Worm (Caenorhabditis elegans) whole organism, L4 larva: ENCODE data around the gene W06E11.1.

ENCODE experiments used
- F10B5.3 ChIP-seq: sonication (generic microtip); optimal IDR thresholded peaks from 2 replicates; lab custom pipeline; 2016; ENCODE audit warnings: mild to moderate bottlenecking, missing genetic modification characterization, missing compliant biosample characterization
- Y105C5A.15 ChIP-seq: fragments of 200-800 bp; sonication (Bioruptor generic); IDR thresholded peaks from 2 replicates; pipeline ENCODE4 v1.3.6; 2022; ENCODE audit warnings: missing genetic modification characterization, missing compliant biosample characterization
- Y5F2A.4 ChIP-seq: fragments of 200-800 bp; sonication (Bioruptor generic); optimal IDR thresholded peaks from 2 replicates; lab custom pipeline; 2018; ENCODE audit warnings: mild to moderate bottlenecking, missing genetic modification characterization, missing compliant biosample characterization
- Y75B8A.6 ChIP-seq: fragments of 200-800 bp; sonication (Bioruptor generic); IDR thresholded peaks from 2 replicates; pipeline ENCODE4 v1.3.6; 2022; ENCODE audit warnings: missing genetic modification reagents, missing genetic modification characterization, missing compliant biosample characterization
- ZK546.5 ChIP-seq, 2 experiments: sonication (generic microtip); optimal IDR thresholded peaks; 2 replicates each; lab custom pipeline; 2017; ENCODE audit warnings: missing biosample characterization in 2 of 2, missing genetic modification characterization in 2 of 2
- aly-2 ChIP-seq: sonication (generic microtip); optimal IDR thresholded peaks from 2 replicates; lab custom pipeline; 2018; ENCODE audit warnings: missing biosample characterization, missing genetic modification characterization
- ama-1 ChIP-seq: fragments of 150-350 bp; optimal IDR thresholded peaks from 2 replicates; lab custom pipeline; 2014; ENCODE audit warnings: inconsistent platforms, mixed read lengths
- ceh-28 ChIP-seq: fragments of 150-350 bp; optimal IDR thresholded peaks from 2 replicates; lab custom pipeline; 2014; ENCODE audit warnings: missing biosample characterization, missing genetic modification reagents, missing genetic modification characterization
- ceh-44 ChIP-seq: fragments of 200-800 bp; sonication (Bioruptor generic); IDR thresholded peaks from 2 replicates; pipeline ENCODE4 v1.3.6; 2022; ENCODE audit warnings: missing genetic modification reagents, missing genetic modification characterization, missing compliant biosample characterization
- ceh-82 ChIP-seq: sonication (generic microtip); optimal IDR thresholded peaks from 2 replicates; lab custom pipeline; 2017; ENCODE audit warnings: missing biosample characterization, missing genetic modification characterization
- ctbp-1 ChIP-seq: fragments of 200-800 bp; sonication (Bioruptor generic); IDR thresholded peaks from 2 replicates; pipeline ENCODE4 v1.3.6; 2022; ENCODE audit warnings: missing genetic modification reagents, missing genetic modification characterization, missing compliant biosample characterization
- daf-12 ChIP-seq: fragments of 150-350 bp; optimal IDR thresholded peaks from 2 replicates; lab custom pipeline; 2014; ENCODE audit warnings: missing biosample characterization, missing genetic modification reagents, missing genetic modification characterization
- daf-19 ChIP-seq: fragments of 200-800 bp; sonication (Bioruptor generic); conservative IDR thresholded peaks from 2 replicates; pipeline ENCODE4 v1.3.6; 2022; ENCODE audit warnings: missing genetic modification characterization, missing compliant biosample characterization
- dmd-6 ChIP-seq: fragments of 200-800 bp; sonication (Bioruptor generic); IDR thresholded peaks from 2 replicates; pipeline ENCODE4 v1.3.6; 2022; ENCODE audit warnings: missing genetic modification reagents, missing genetic modification characterization, missing compliant biosample characterization
- dmd-8 ChIP-seq: fragments of 200-800 bp; sonication (Bioruptor generic); IDR thresholded peaks from 2 replicates; pipeline ENCODE4 v1.3.6; 2022; ENCODE audit warnings: missing genetic modification characterization, missing compliant biosample characterization
- dmd-9 ChIP-seq: fragments of 200-800 bp; sonication (Bioruptor generic); IDR thresholded peaks from 2 replicates; pipeline ENCODE4 v1.3.6; 2022; ENCODE audit warnings: missing genetic modification reagents, missing genetic modification characterization, missing compliant biosample characterization
- dpl-1 ChIP-seq: fragments of 150-350 bp; optimal IDR thresholded peaks from 2 replicates; lab custom pipeline; 2014; ENCODE audit warnings: missing biosample characterization, missing genetic modification reagents, missing genetic modification characterization
- duxl-1 ChIP-seq: sonication (generic microtip); optimal IDR thresholded peaks from 2 replicates; lab custom pipeline; 2016; ENCODE audit warnings: mild to moderate bottlenecking, missing genetic modification characterization, moderate library complexity, missing compliant biosample characterization; ENCODE audit not compliant: poor library complexity
- dve-1 ChIP-seq: sonication (generic microtip); optimal IDR thresholded peaks from 2 replicates; lab custom pipeline; 2017; ENCODE audit warnings: antibody characterized with exemption, mild to moderate bottlenecking, missing genetic modification characterization, missing compliant biosample characterization; ENCODE audit not compliant: insufficient read depth
- egl-43 ChIP-seq: fragments of 200-800 bp; sonication (Bioruptor generic); IDR thresholded peaks from 2 replicates; pipeline ENCODE4 v1.3.6; 2022; ENCODE audit warnings: missing genetic modification reagents, missing genetic modification characterization, missing compliant biosample characterization
- gei-8 ChIP-seq: fragments of 200-800 bp; sonication (Bioruptor generic); optimal IDR thresholded peaks from 2 replicates; lab custom pipeline; 2018; ENCODE audit warnings: mild to moderate bottlenecking, missing genetic modification characterization, missing compliant biosample characterization
- hif-1 ChIP-seq, 2 experiments: sonication (generic microtip); optimal IDR thresholded peaks; 2 replicates each; lab custom pipeline; 2016 to 2017; ENCODE audit warnings: missing compliant biosample characterization in 2 of 2, missing genetic modification characterization in 2 of 2, missing genetic modification reagents in 2 of 2, missing genotype in 2 of 2, mild to moderate bottlenecking in 1 of 2
- hmg-1.1 ChIP-seq: fragments of 200-800 bp; sonication (Bioruptor generic); IDR thresholded peaks from 2 replicates; pipeline ENCODE4 v1.3.6; 2022; ENCODE audit warnings: missing genetic modification reagents, missing genetic modification characterization, missing compliant biosample characterization
- lim-7 ChIP-seq: fragments of 200-800 bp; sonication (Bioruptor generic); IDR thresholded peaks from 2 replicates; pipeline ENCODE4 v1.3.6; 2022; ENCODE audit warnings: missing genetic modification characterization, missing compliant biosample characterization
- lin-1 ChIP-seq: fragments of 200-800 bp; sonication (Bioruptor generic); IDR thresholded peaks from 2 replicates; pipeline ENCODE4 v1.3.6; 2022; ENCODE audit warnings: missing genetic modification reagents, missing genetic modification characterization, missing compliant biosample characterization
- lin-29 ChIP-seq: fragments of 200-800 bp; sonication (Bioruptor generic); IDR thresholded peaks from 2 replicates; pipeline ENCODE4 v1.3.6; 2022; ENCODE audit warnings: missing genetic modification reagents, missing genetic modification characterization, missing compliant biosample characterization
- lin-38 ChIP-seq: fragments of 200-800 bp; sonication (Bioruptor generic); IDR thresholded peaks from 2 replicates; pipeline ENCODE4 v1.3.6; 2022; ENCODE audit warnings: missing genetic modification reagents, missing genetic modification characterization, missing compliant biosample characterization
- lir-3 ChIP-seq: sonication (generic microtip); optimal IDR thresholded peaks from 2 replicates; lab custom pipeline; 2016; ENCODE audit warnings: mild to moderate bottlenecking, missing genetic modification characterization, missing compliant biosample characterization
- lsy-2 ChIP-seq, 2 experiments: fragments of 150-350 bp in 1 of 2; sonication (generic microtip) in 1 of 2; optimal IDR thresholded peaks; 2 replicates each; lab custom pipeline; 2014 to 2017; ENCODE audit warnings: missing biosample characterization in 2 of 2, missing genetic modification characterization in 2 of 2
- mdt-29 ChIP-seq: fragments of 200-800 bp; sonication (Bioruptor generic); IDR thresholded peaks from 2 replicates; pipeline ENCODE4 v1.3.6; 2022; ENCODE audit warnings: missing genetic modification reagents, missing genetic modification characterization, missing compliant biosample characterization
- nhr-10 ChIP-seq: fragments of 150-350 bp; optimal IDR thresholded peaks from 2 replicates; lab custom pipeline; 2014; ENCODE audit warnings: missing biosample characterization, missing genetic modification characterization
- nhr-11 ChIP-seq: fragments of 150-350 bp; optimal IDR thresholded peaks from 2 replicates; lab custom pipeline; 2014; ENCODE audit warnings: missing biosample characterization, missing genetic modification characterization
- nhr-28 ChIP-seq: fragments of 150-350 bp; optimal IDR thresholded peaks from 2 replicates; lab custom pipeline; 2014; ENCODE audit warnings: missing biosample characterization, missing genetic modification characterization
- nhr-41 ChIP-seq: fragments of 200-800 bp; sonication (Bioruptor generic); IDR thresholded peaks from 2 replicates; pipeline ENCODE4 v1.3.6; 2022; ENCODE audit warnings: missing genetic modification reagents, missing genetic modification characterization, missing compliant biosample characterization
- nhr-76 ChIP-seq: fragments of 150-350 bp; optimal IDR thresholded peaks from 2 replicates; lab custom pipeline; 2014; ENCODE audit warnings: missing biosample characterization, missing genetic modification characterization
- pha-4 ChIP-seq, 2 experiments: fragments of 150-350 bp in 1 of 2; fragments of 200-800 bp in 1 of 2; sonication (Bioruptor generic) in 1 of 2; IDR thresholded peaks in 1 of 2; optimal IDR thresholded peaks in 1 of 2; 2 replicates each; pipeline versions ENCODE4 v1.3.6 to Lab custom; 2014 to 2022; ENCODE audit warnings: missing genetic modification characterization in 2 of 2, missing genetic modification reagents in 2 of 2, missing biosample characterization in 1 of 2, missing compliant biosample characterization in 1 of 2
- php-3 ChIP-seq: fragments of 200-800 bp; sonication (Bioruptor generic); IDR thresholded peaks from 2 replicates; pipeline ENCODE4 v1.3.6; 2022; ENCODE audit warnings: missing genetic modification reagents, missing genetic modification characterization, missing compliant biosample characterization
- rbr-2 ChIP-seq: sonication (generic microtip); optimal IDR thresholded peaks from 2 replicates; lab custom pipeline; 2016; ENCODE audit warnings: missing genotype, missing genetic modification characterization, missing compliant biosample characterization
- set-16 ChIP-seq: fragments of 200-800 bp; sonication (Bioruptor generic); IDR thresholded peaks from 2 replicates; pipeline ENCODE4 v1.3.6; 2022; ENCODE audit warnings: missing genetic modification reagents, missing genetic modification characterization, missing compliant biosample characterization
- skn-1 ChIP-seq: fragments of 150-350 bp; optimal IDR thresholded peaks from 2 replicates; lab custom pipeline; 2014; ENCODE audit warnings: missing biosample characterization, missing genetic modification characterization
- snpc-4 ChIP-seq: fragments of 150-350 bp; optimal IDR thresholded peaks from 2 replicates; lab custom pipeline; 2014; ENCODE audit warnings: missing biosample characterization, missing genetic modification characterization
- spr-1 ChIP-seq: sonication (generic microtip); optimal IDR thresholded peaks from 2 replicates; lab custom pipeline; 2016; ENCODE audit warnings: mild to moderate bottlenecking, missing genetic modification characterization, missing compliant biosample characterization
- spr-3 ChIP-seq: fragments of 200-800 bp; sonication (Bioruptor generic); optimal IDR thresholded peaks from 2 replicates; lab custom pipeline; 2018; ENCODE audit warnings: mild to moderate bottlenecking, missing genetic modification characterization, missing compliant biosample characterization
- tra-1 ChIP-seq: fragments of 200-800 bp; sonication (Bioruptor generic); IDR thresholded peaks from 2 replicates; pipeline ENCODE4 v1.3.6; 2022; ENCODE audit warnings: missing genetic modification reagents, missing genetic modification characterization, missing compliant biosample characterization
- zfp-3 ChIP-seq: fragments of 200-800 bp; sonication (Bioruptor generic); conservative IDR thresholded peaks from 2 replicates; pipeline ENCODE4 v1.3.6; 2022; ENCODE audit warnings: missing genetic modification reagents, missing genetic modification characterization, missing compliant biosample characterization
- ztf-7 ChIP-seq: fragments of 150-350 bp; optimal IDR thresholded peaks from 2 replicates; lab custom pipeline; 2014; ENCODE audit warnings: missing biosample characterization, missing genetic modification characterization

Gene W06E11.1

ce11 chrIII:636067-636466 lies 5.8 kb upstream of the W06E11.1 start, which contains the start of gene T19C3.7:
Gene T19C3.7 (minus strand): TSS chrIII:636167.
- no peak for TF ChIP-seq spr-3 (GFP tag; lab: Kevin White, UChicago)
- no peak for TF ChIP-seq dmd-8 (GFP tag; lab: Robert Waterston, UW)
- TF ChIP-seq lin-29 (GFP tag; lab: Robert Waterston, UW) = no peak
- no peak for TF ChIP-seq dmd-9 (GFP tag; lab: Robert Waterston, UW)
- no peak for TF ChIP-seq hif-1 (tag; optimal IDR thresholded peaks at IDR 0.05; lab: Kevin White, UChicago)
- no peak for TF ChIP-seq ztf-7
- TF ChIP-seq php-3 (GFP tag; lab: Robert Waterston, UW) = no peak
- no peak for TF ChIP-seq lir-3 (tag; lab: Kevin White, UChicago)
- TF ChIP-seq Y5F2A.4 = no peak
- TF ChIP-seq F10B5.3 (tag; lab: Kevin White, UChicago) = no peak
- no peak for TF ChIP-seq gei-8 (GFP tag; lab: Kevin White, UChicago)
- TF ChIP-seq skn-1 (tag; lab: Kevin White, UChicago) = no peak
- no peak for TF ChIP-seq nhr-76 (tag; lab: Kevin White, UChicago)
- no peak for TF ChIP-seq lim-7 (GFP tag; lab: Robert Waterston, UW)
- no peak for TF ChIP-seq lin-1
- no peak for TF ChIP-seq ceh-82 (tag; lab: Kevin White, UChicago)
- TF ChIP-seq ctbp-1 = no peak
- no peak for TF ChIP-seq lsy-2 (tag; optimal IDR thresholded peaks at IDR 0.05; lab: Kevin White, UChicago)
- TF ChIP-seq mdt-29 (GFP tag; lab: Robert Waterston, UW) = no peak
- TF ChIP-seq Y75B8A.6 = no peak

- TF ChIP-seq lin-38 (GFP tag; lab: Robert Waterston, UW) = 0 out of 2 replicates have a peak, but pooled peaks have one; percentile 7
- TF ChIP-seq aly-2 (tag; lab: Kevin White, UChicago) = no peak
These were observed 3.5 kb upstream of the W06E11.1 start, which contains the start of gene sbds-1 for ce11 chrIII:638319-638718. Gene sbds-1 (minus strand): TSS chrIII:638419.

- TF ChIP-seq nhr-76 (tag; lab: Kevin White, UChicago) (no peak), ceh-28 (tag; lab: Kevin White, UChicago) (no peak), dmd-8 (GFP tag; lab: Robert Waterston, UW) (no peak), php-3 (GFP tag; lab: Robert Waterston, UW) (no peak), zfp-3 (GFP tag; lab: Robert Waterston, UW) (no peak), ceh-44 (GFP tag; lab: Robert Waterston, UW) (no peak), spr-1 (tag; lab: Kevin White, UChicago) (peak; percentile 23), set-16 (GFP tag; lab: Robert Waterston, UW) (no peak), ama-1 (lab: Kevin White, UChicago) (no peak), ZK546.5 (tag; optimal IDR thresholded peaks at IDR 0.05; lab: Kevin White, UChicago) (no peak), daf-12 (tag; lab: Kevin White, UChicago) (no peak), daf-19 (no peak), rbr-2 (peak; percentile 76), dpl-1 (GFP tag; lab: Kevin White, UChicago) (peak; percentile 43), tra-1 (GFP tag; lab: Robert Waterston, UW) (no peak), dmd-9 (GFP tag; lab: Robert Waterston, UW) (no peak), nhr-10 (no peak), aly-2 (tag; lab: Kevin White, UChicago) (no peak), dve-1 (peak; percentile 47), pha-4 (GFP tag; IDR thresholded peaks at IDR 0.05; lab: Robert Waterston, UW) (peak; percentile 38; the same call in 1 of the 2 replicates), pha-4 (tag; optimal IDR thresholded peaks at IDR 0.05; lab: Kevin White, UChicago) (no peak), dmd-6 (GFP tag; lab: Robert Waterston, UW) (no peak; the same call in 1 of the 2 replicates), hmg-1.1 (GFP tag; lab: Robert Waterston, UW) (peak; percentile 55; the same call in 1 of the 2 replicates), Y105C5A.15 (GFP tag; lab: Robert Waterston, UW) (no peak), nhr-11 (tag; lab: Kevin White, UChicago) (peak; percentile 44), duxl-1 (no peak), lin-38 (GFP tag; lab: Robert Waterston, UW) (peak; percentile 97), snpc-4 (tag; lab: Kevin White, UChicago) (no peak), egl-43 (GFP tag; lab: Robert Waterston, UW) (no peak), F10B5.3 (tag; lab: Kevin White, UChicago) (no peak), nhr-28 (peak; percentile 33), nhr-41 (GFP tag; lab: Robert Waterston, UW) (no peak)
These were observed 1.6 kb upstream of the W06E11.1 start, which contains the start of the genes tag-266 and tag-267 for ce11 chrIII:640198-640803. Gene tag-266 (minus strand): TSS chrIII:640226. Gene tag-267 (plus strand): TSS chrIII:640790.
